Worm (Caenorhabditis elegans): ENCODE data around the gene ubh-4.

The ubh-4 gene

ce11 chrII:8075324-8075810 lies 36.0 kb upstream of the ubh-4 start, which contains the start of gene K02C4.2 (continued):
- peak; percentile 99 for TF ChIP-seq him-1 (tag; optimal IDR thresholded peaks at IDR 0.05)
- peak; percentile 56 for TF ChIP-seq ceh-79 (tag; optimal IDR thresholded peaks at IDR 0.05)
- peak; percentile 79 for TF ChIP-seq ztf-26 (tag; optimal IDR thresholded peaks at IDR 0.05)
- TF ChIP-seq sdz-38 (tag; optimal IDR thresholded peaks at IDR 0.05), result no peak
- TF ChIP-seq cebp-2 (GFP tag; IDR thresholded peaks at IDR 0.05), result no peak
- TF ChIP-seq F23B12.7 (tag; optimal IDR thresholded peaks at IDR 0.05; ENCODE audit: insufficient read depth), result peak; percentile 76
- TF ChIP-seq hrde-1 (tag; optimal IDR thresholded peaks at IDR 0.05; ENCODE audit: borderline replicate concordance), result peak; percentile 63
- TF ChIP-seq ceh-40 (GFP tag; IDR thresholded peaks at IDR 0.05), result peak; percentile 57; the same call in 1 of the 2 replicates
- no peak; the same call in 1 of the 2 replicates for TF ChIP-seq lir-1 (GFP tag; conservative IDR thresholded peaks at IDR 0.05)
- TF ChIP-seq zfh-2 (GFP tag; conservative IDR thresholded peaks at IDR 0.05), result no peak
- TF ChIP-seq nhr-179 (tag; optimal IDR thresholded peaks at IDR 0.05), result no peak
- TF ChIP-seq ZK185.1 (tag; optimal IDR thresholded peaks at IDR 0.05; ENCODE audit: poor library complexity, severe bottlenecking), result peak; percentile 86
- TF ChIP-seq egl-18 (GFP tag; IDR thresholded peaks at IDR 0.05), result no peak
- peak; percentile 69 for TF ChIP-seq lin-40 (tag; optimal IDR thresholded peaks at IDR 0.05)
- TF ChIP-seq F55B11.4 (tag; optimal IDR thresholded peaks at IDR 0.05; ENCODE audit: borderline replicate concordance, insufficient read depth), result no peak
- TF ChIP-seq pbrm-1 (GFP tag; IDR thresholded peaks at IDR 0.05), result peak; percentile 66; the same call in 1 of the 2 replicates
- peak; percentile 95 for TF ChIP-seq tbp1 (GFP tag; optimal IDR thresholded peaks at IDR 0.05)
- TF ChIP-seq snpc-1.1 (tag; optimal IDR thresholded peaks at IDR 0.05; ENCODE audit: insufficient read depth), result peak; percentile 34
- TF ChIP-seq nhr-90 (tag; optimal IDR thresholded peaks at IDR 0.05), result peak; percentile 91
- TF ChIP-seq cebp-1 (GFP tag; IDR thresholded peaks at IDR 0.05), result 0 out of 2 replicates have a peak, but pooled peaks have one; percentile 27
- TF ChIP-seq cebp-1 (tag; optimal IDR thresholded peaks at IDR 0.05), result peak; percentile 71
- TF ChIP-seq K12H6.12 (tag; optimal IDR thresholded peaks at IDR 0.05), result peak; percentile 73
- peak; percentile 97 for TF ChIP-seq rpc-1 (optimal IDR thresholded peaks at IDR 0.05)
- peak; percentile 93 for TF ChIP-seq rpc-1 (tag; optimal IDR thresholded peaks at IDR 0.05)
- peak; percentile 58 for TF ChIP-seq hmg-1.2 (GFP tag; IDR thresholded peaks at IDR 0.05)
- TF ChIP-seq T07F8.4 (tag; optimal IDR thresholded peaks at IDR 0.05), result peak; percentile 77
- peak; percentile 93 for TF ChIP-seq F52B5.7 (tag; optimal IDR thresholded peaks at IDR 0.05)
- TF ChIP-seq ekl-4 (GFP tag; IDR thresholded peaks at IDR 0.05), result peak; percentile 74
- TF ChIP-seq bed-2 (GFP tag; IDR thresholded peaks at IDR 0.05), result no peak
- TF ChIP-seq repo-1 (tag; optimal IDR thresholded peaks at IDR 0.05), result peak; percentile 87
- peak; percentile 55 for TF ChIP-seq D2030.7 (GFP tag; IDR thresholded peaks at IDR 0.05)
- peak; percentile 91 for TF ChIP-seq nfyb-1 (GFP tag; IDR thresholded peaks at IDR 0.05)
- TF ChIP-seq lin-35 (GFP tag; optimal IDR thresholded peaks at IDR 0.05), result peak in 1 of 3 experiments; percentile 72
- peak; percentile 81 for TF ChIP-seq mes-4 (tag; optimal IDR thresholded peaks at IDR 0.05)
- TF ChIP-seq hlh-26 (GFP tag; conservative IDR thresholded peaks at IDR 0.05), result no peak
- TF ChIP-seq ztf-3 (GFP tag; optimal IDR thresholded peaks at IDR 0.05), result peak; percentile 69
- no peak; the same call in 1 of the 2 replicates for TF ChIP-seq attf-3 (GFP tag; conservative IDR thresholded peaks at IDR 0.05)
- TF ChIP-seq nhr-27 (tag; optimal IDR thresholded peaks at IDR 0.05), result peak; percentile 73
- peak; percentile 54 for TF ChIP-seq tbx-9 (tag; optimal IDR thresholded peaks at IDR 0.05; ENCODE audit: borderline replicate concordance)
- TF ChIP-seq lsy-27 (tag; optimal IDR thresholded peaks at IDR 0.05; ENCODE audit: borderline replicate concordance, insufficient read depth), result no peak
- TF ChIP-seq gei-17 (GFP tag; optimal IDR thresholded peaks at IDR 0.05), result no peak
- TF ChIP-seq B0019.2 (GFP tag; conservative IDR thresholded peaks at IDR 0.05), result 0 out of 2 replicates have a peak, but pooled peaks have one; percentile 40
- peak; percentile 89 for TF ChIP-seq zim-3 (tag; optimal IDR thresholded peaks at IDR 0.05)
- peak; percentile 72 for TF ChIP-seq madf-6 (GFP tag; IDR thresholded peaks at IDR 0.05)
- TF ChIP-seq Y53G8AR.9 (GFP tag; conservative IDR thresholded peaks at IDR 0.05), result peak; percentile 71
